Worm (Caenorhabditis elegans): ENCODE measurements around the gene lact-6.

The lact-6 gene

DNA sequence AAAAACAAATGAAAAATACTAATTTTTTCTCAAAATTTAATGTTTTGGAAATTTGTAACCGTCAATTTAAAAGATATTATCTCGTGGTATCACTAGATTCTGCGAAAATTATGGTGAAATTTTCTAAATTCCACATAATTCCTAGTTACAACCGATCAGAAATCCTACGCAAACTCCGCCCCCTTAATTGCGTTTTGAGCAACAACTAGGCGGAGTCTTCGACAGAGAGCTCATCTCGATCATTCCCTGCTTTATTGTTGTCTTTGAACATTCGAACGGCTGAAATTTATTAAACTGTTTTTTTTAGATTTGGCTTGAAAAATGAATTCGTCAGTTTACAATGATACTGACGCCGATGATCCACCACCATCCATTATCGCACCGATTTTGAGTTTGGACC is 31.7 kb downstream of the lact-6 start, which contains the start of gene T02D1.4:
Gene T02D1.4, plus strand, starts transcription at position 301 of the 400 bp plus-strand sequence.
- TF ChIP-seq blmp-1 (tag; optimal IDR thresholded peaks at IDR 0.05; ENCODE audit: insufficient read depth) (no peak), zag-1 (tag; optimal IDR thresholded peaks at IDR 0.05) (no peak), sma-9 (GFP tag; optimal IDR thresholded peaks at IDR 0.05) (no peak), sma-9 (tag; optimal IDR thresholded peaks at IDR 0.05) (no peak), nhr-21 (tag; optimal IDR thresholded peaks at IDR 0.05) (no peak), elt-1 (tag; optimal IDR thresholded peaks at IDR 0.05) (no peak), Y55F3AM.14 (GFP tag; optimal IDR thresholded peaks at IDR 0.05) (no peak), ztf-1 (GFP tag; conservative IDR thresholded peaks at IDR 0.05) (no peak), mab-5 (tag; optimal IDR thresholded peaks at IDR 0.05) (no peak), dmd-4 (tag; optimal IDR thresholded peaks at IDR 0.05) (no peak), skn-1 (tag; optimal IDR thresholded peaks at IDR 0.05) (no peak), mdl-1 (tag; optimal IDR thresholded peaks at IDR 0.05) (no peak), unc-55 (GFP tag; optimal IDR thresholded peaks at IDR 0.05) (no peak), nhr-23 (tag; optimal IDR thresholded peaks at IDR 0.05) (no peak), ztf-4 (tag; optimal IDR thresholded peaks at IDR 0.05) (no peak), nhr-10 (tag; optimal IDR thresholded peaks at IDR 0.05) (no peak), ZK546.5 (tag; optimal IDR thresholded peaks at IDR 0.05) (no peak)

DNA sequence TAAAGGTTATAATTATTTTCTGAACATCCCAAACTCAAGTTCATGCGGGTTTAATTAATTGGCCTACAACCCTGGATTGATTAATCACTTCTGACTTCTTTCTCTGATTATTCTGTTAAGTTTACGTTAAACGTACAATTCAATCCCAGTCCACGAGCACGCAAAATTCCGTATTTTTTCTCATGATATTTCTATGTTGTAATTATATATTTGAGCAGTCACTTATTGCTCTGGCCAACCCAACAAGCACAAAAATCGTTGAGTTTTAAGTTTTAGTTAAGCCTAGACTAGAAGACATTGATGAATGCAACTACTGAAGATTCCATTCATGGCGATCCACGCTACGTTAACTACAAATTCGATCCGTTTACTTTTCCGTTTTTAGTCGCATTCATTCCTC is 35.3 kb downstream of the lact-6 start, which contains the start of gene sru-15:
Gene sru-15, plus strand, starts transcription at position 301 of the 400 bp plus-strand sequence.
- TF ChIP-seq unc-39 (tag; optimal IDR thresholded peaks at IDR 0.05) (no peak), unc-55 (GFP tag; optimal IDR thresholded peaks at IDR 0.05) (no peak), ceh-16 (tag; optimal IDR thresholded peaks at IDR 0.05) (no peak), peb-1 (tag; optimal IDR thresholded peaks at IDR 0.05) (no peak), nhr-77 (tag; optimal IDR thresholded peaks at IDR 0.05) (no peak), sma-9 (GFP tag; optimal IDR thresholded peaks at IDR 0.05) (no peak), sma-9 (tag; optimal IDR thresholded peaks at IDR 0.05) (no peak), unc-62 (GFP tag; optimal IDR thresholded peaks at IDR 0.05) (no peak)

DNA sequence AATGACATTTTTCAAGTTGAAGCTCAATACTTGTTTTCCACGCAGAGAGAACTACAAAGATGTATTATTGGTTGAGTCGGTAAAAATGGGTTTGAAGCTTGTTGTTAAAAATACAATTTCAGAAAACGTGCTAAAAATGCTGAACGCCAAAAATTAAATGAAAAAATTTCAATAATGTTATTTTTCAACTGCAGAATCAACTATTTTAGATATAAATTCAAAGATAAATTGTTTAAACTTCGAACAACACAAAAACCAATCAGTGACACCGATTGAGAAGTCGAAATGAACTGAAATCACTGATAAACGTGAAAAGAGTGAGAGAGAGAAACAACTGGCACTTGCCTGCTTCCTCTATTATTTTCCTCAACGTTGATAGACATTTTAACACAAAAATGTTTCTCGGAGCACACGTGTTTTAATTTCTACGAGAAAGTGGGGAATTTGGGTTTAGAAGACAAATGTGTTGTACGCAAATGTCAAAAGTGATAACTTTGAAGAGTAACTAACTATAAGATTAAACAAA is 43.7 kb downstream of the lact-6 start, which contains the start of gene T02D1.8:
Gene T02D1.8, minus strand, starts transcription at position 51 of the 526 bp plus-strand sequence.
- peak; percentile 74 for TF ChIP-seq fos-1 (tag; optimal IDR thresholded peaks at IDR 0.05)
- TF ChIP-seq nhr-237 (tag; optimal IDR thresholded peaks at IDR 0.05), result no peak

DNA sequence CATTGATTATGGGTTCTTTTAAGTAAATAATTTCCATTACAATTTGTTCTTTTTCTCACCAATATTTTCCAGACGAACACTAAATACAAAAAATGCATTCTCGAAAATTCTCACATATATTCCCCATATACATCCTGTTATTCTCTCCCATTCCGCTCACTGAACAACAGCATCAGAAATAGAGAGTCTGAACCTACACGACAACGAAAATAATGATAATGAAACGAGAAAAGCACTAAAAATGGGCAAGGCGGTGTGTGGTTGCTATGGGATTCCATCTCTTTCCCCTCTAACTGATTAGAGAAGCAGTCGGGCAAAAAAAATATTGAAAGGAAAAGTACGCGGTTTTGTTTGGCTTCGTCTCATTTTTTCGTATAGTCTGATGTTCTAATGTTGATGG is 48.1 kb downstream of the lact-6 start, which contains the start of gene C30H6.12:
Gene C30H6.12, plus strand, starts transcription at position 301 of the 400 bp plus-strand sequence.
- TF ChIP-seq nhr-6 (tag; optimal IDR thresholded peaks at IDR 0.05) (no peak), snpc-4 (tag; optimal IDR thresholded peaks at IDR 0.05) (no peak), ama-1 (optimal IDR thresholded peaks at IDR 0.05) (no peak), nhr-129 (tag; optimal IDR thresholded peaks at IDR 0.05) (no peak), skn-1 (tag; optimal IDR thresholded peaks at IDR 0.05) (no peak), ztf-4 (tag; optimal IDR thresholded peaks at IDR 0.05) (no peak), F13H6.1 (tag; optimal IDR thresholded peaks at IDR 0.05) (no peak), sma-9 (GFP tag; optimal IDR thresholded peaks at IDR 0.05) (no peak), sma-9 (tag; optimal IDR thresholded peaks at IDR 0.05) (no peak), nhr-12 (tag; optimal IDR thresholded peaks at IDR 0.05) (no peak), nhr-21 (tag; optimal IDR thresholded peaks at IDR 0.05) (no peak), elt-1 (tag; optimal IDR thresholded peaks at IDR 0.05) (no peak), nhr-237 (tag; optimal IDR thresholded peaks at IDR 0.05) (no peak), lin-11 (tag; optimal IDR thresholded peaks at IDR 0.05) (no peak), fos-1 (tag; optimal IDR thresholded peaks at IDR 0.05) (no peak), dmd-4 (tag; optimal IDR thresholded peaks at IDR 0.05) (no peak), aly-2 (tag; optimal IDR thresholded peaks at IDR 0.05) (no peak), unc-55 (GFP tag; optimal IDR thresholded peaks at IDR 0.05) (no peak), ztf-11 (tag; optimal IDR thresholded peaks at IDR 0.05) (no peak), nhr-25 (tag; optimal IDR thresholded peaks at IDR 0.05) (no peak)

DNA sequence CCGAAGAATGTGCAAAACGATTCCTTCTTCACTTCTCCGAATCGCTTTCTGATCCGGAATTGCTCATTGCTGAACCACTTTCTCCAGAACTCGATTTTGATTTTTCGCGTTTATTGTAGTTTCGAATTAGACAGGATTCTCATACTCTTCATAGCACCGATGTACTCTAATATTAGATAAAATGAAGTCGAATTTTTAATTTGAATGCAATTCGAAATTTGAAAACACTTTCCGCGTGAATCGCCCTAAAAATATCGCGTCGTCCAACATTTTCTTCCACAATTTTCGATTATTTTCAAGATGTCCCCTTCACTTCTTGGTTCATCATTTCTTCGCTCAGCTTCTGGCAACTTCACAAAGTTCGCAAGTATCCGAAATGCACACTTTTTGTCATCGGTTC is 49.2 kb downstream of the lact-6 start, which contains the start of gene C30H6.8:
Gene C30H6.8, plus strand, starts transcription at position 301 of the 400 bp plus-strand sequence.
- TF ChIP-seq lsy-2 (tag; optimal IDR thresholded peaks at IDR 0.05) (no peak), nhr-6 (tag; optimal IDR thresholded peaks at IDR 0.05) (no peak), snpc-4 (tag; optimal IDR thresholded peaks at IDR 0.05) (no peak), ztf-4 (tag; optimal IDR thresholded peaks at IDR 0.05) (no peak), peb-1 (tag; optimal IDR thresholded peaks at IDR 0.05) (no peak), lin-11 (tag; optimal IDR thresholded peaks at IDR 0.05) (no peak), R02D3.7 (tag; optimal IDR thresholded peaks at IDR 0.05) (no peak), ZK546.5 (tag; optimal IDR thresholded peaks at IDR 0.05) (no peak), egl-27 (tag; optimal IDR thresholded peaks at IDR 0.05) (no peak), lin-39 (tag; optimal IDR thresholded peaks at IDR 0.05) (no peak), zag-1 (tag; optimal IDR thresholded peaks at IDR 0.05) (no peak), aly-2 (tag; optimal IDR thresholded peaks at IDR 0.05) (no peak), fos-1 (tag; optimal IDR thresholded peaks at IDR 0.05) (no peak), C34F6.9 (tag; optimal IDR thresholded peaks at IDR 0.05) (no peak), unc-62 (GFP tag; optimal IDR thresholded peaks at IDR 0.05) (no peak), nhr-10 (tag; optimal IDR thresholded peaks at IDR 0.05) (no peak)
